Fruit fly (Drosophila melanogaster): ENCODE results near the gene CG17982.

Gene CG17982

DNA sequence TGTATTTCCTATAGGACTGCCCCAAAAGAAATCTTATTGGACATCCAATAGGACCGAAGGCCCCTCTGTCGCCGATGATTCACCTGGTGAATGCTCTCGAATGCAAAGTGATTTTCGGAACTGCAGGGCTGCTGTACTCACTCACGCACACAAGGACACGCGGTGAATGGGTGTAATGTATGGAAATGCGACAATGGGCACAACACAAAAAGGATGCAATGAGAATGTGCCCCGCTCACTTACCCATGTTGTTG, 42.9 kb downstream of the CG17982 start:
- TF ChIP-seq CG15710 (tag; optimal IDR thresholded peaks at IDR 0.05), result no peak
- no peak for TF ChIP-seq CG34367 (tag; optimal IDR thresholded peaks at IDR 0.05)
- TF ChIP-seq CG13204 (GFP tag; optimal IDR thresholded peaks at IDR 0.05), result no peak
- no peak for TF ChIP-seq CG32121 (GFP tag; IDR thresholded peaks at IDR 0.05)
- no peak for TF ChIP-seq D1 (tag; optimal IDR thresholded peaks at IDR 0.05)
- no peak for TF ChIP-seq CG10348 (GFP tag; IDR thresholded peaks at IDR 0.05)
- no peak for TF ChIP-seq CG9948 (tag; optimal IDR thresholded peaks at IDR 0.05)
- no peak for TF ChIP-seq CG8301 (tag; optimal IDR thresholded peaks at IDR 0.05)
- no peak for TF ChIP-seq CG4496 (GFP tag; IDR thresholded peaks at IDR 0.05)

DNA sequence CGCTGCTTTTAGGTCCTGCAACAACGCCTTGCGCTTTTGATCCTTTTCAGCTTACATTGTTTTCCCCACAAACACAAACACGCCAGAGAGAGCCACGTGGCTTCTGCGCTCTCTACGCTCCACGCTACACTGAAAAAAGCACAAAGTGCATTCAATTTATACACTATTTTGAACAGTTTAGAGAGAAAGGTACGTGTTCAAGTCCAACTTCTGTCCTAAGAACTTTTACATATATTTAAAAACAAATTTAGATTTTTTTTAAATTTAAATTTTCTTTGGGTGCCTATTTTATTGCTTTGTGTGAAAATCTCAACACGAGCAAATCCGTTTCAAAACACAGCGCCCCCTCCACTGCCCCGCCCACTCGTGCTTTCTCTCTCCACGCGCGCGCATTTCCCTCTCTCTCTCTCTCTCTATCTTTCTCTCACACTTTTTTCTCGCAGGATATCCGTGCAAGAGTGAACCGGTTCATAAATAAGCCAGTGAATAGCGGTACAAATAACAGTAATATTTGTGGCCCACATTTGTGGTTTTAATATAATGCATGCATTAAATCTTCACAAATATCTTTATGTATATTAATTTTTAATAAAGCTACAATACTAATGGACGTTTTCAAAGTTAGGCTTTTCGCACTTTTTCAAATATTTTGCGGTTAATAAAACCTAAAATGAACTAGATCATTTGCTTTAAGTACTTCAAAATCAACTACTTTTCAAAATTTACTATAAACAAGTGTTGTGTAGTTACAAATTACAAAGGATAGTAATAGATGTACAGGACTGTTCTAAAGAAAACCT, 43.4 kb downstream of the CG17982 start:
- TF ChIP-seq CG9948 (tag; optimal IDR thresholded peaks at IDR 0.05) (peak; percentile 81), CG12605 (GFP tag; IDR thresholded peaks at IDR 0.05) (peak; percentile 85), Snoo (tag; optimal IDR thresholded peaks at IDR 0.05) (peak; percentile 54), CG14655 (GFP tag; optimal IDR thresholded peaks at IDR 0.05) (peak; percentile 83), CG10348 (GFP tag; IDR thresholded peaks at IDR 0.05) (0 out of 2 replicates have a peak, but pooled peaks have one; percentile 24), CG13204 (GFP tag; optimal IDR thresholded peaks at IDR 0.05) (peak; percentile 46), CG34367 (tag; optimal IDR thresholded peaks at IDR 0.05) (peak; percentile 71), fd96Ca (GFP tag; IDR thresholded peaks at IDR 0.05) (peak; percentile 84), Pif1B (GFP tag; optimal IDR thresholded peaks at IDR 0.05) (peak; percentile 70), EcR (GFP tag; optimal IDR thresholded peaks at IDR 0.05) (no peak), CG17806 (tag; optimal IDR thresholded peaks at IDR 0.05) (peak; percentile 79), CG8159 (tag; optimal IDR thresholded peaks at IDR 0.05) (peak; percentile 82), CG32121 (GFP tag; IDR thresholded peaks at IDR 0.05) (peak; percentile 87), CG15710 (tag; optimal IDR thresholded peaks at IDR 0.05) (peak; percentile 77), Pif1A (GFP tag; optimal IDR thresholded peaks at IDR 0.05) (peak; percentile 78), Ets98B (GFP tag; IDR thresholded peaks at IDR 0.05) (peak; percentile 91), gl (tag; optimal IDR thresholded peaks at IDR 0.05) (peak; percentile 55), CG8301 (tag; optimal IDR thresholded peaks at IDR 0.05) (peak; percentile 75), CG4496 (GFP tag; IDR thresholded peaks at IDR 0.05) (peak; percentile 93), D1 (tag; optimal IDR thresholded peaks at IDR 0.05) (peak; percentile 34), rn (GFP tag; IDR thresholded peaks at IDR 0.05) (peak; percentile 25; the same call in 1 of the 2 replicates)

DNA sequence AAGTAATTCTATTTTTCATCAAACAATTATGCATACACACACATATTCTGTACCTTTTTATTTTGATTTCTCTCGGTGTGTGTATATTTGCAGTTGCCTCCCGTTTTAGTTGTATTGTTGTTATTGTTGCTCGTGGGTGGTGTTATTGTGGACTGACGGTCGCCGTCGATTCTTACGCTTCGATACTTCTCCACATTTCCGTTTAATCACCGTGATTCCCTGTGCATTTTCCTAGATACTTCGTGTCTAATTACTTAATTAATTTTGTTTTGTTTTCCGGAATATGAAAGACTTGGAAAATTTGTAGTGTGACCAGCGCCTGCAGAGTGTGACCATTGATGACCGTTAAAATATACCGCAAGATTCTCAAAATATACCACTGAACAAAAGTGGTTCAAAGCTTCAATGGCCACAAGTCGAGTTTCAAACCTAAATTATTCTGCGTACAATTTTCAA, 49.9 kb downstream of the CG17982 start, which contains the start of gene UbcE2H:
Gene UbcE2H (minus strand): TSS at position 343 of the 456 bp plus-strand sequence.
- TF ChIP-seq CG15710 (tag; optimal IDR thresholded peaks at IDR 0.05) (no peak), Pif1B (GFP tag; optimal IDR thresholded peaks at IDR 0.05) (peak; percentile 28), D1 (tag; optimal IDR thresholded peaks at IDR 0.05) (peak; percentile 39), Pif1A (GFP tag; optimal IDR thresholded peaks at IDR 0.05) (peak; percentile 36)

DNA sequence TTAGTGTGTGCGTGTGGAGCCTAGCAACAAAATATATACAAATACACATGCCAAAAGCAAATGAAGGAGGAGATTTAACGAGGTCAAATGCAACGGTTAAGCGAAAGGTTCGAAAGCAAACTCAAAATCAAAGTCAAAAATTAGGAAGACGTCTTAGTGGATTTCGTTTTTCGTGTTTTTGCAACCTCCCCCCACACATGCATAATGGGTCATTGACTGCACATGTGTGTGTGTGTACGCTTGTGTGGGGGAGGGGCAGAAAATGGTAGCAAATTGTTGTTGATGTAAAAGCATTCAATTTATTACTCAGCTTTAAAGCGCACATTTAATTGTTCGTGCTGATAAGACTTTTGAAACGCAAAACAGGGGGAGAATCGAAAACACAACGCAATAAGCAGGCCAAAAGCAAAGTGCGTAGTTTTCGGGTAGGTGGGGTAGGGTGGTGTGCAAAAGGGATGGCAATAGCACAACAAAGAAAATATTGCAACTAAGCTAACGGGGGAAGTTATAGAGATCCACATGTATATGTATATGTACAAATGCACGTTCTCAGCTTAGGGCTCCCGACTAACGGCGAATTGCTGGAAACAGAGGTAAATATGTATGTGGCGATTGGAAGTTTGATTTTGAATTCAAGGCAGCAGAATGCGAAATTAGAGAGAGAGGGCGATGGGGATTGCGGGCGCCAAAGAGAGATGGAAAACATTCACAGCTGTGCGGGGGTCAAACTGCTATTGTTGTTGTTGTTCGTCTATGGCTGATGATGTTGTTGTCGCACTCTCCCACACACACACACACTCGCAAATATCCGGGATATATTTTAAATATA, 50.5 kb downstream of the CG17982 start:
- TF ChIP-seq CG8159 (tag; optimal IDR thresholded peaks at IDR 0.05) (peak; percentile 35), CG9948 (tag; optimal IDR thresholded peaks at IDR 0.05) (no peak), EcR (GFP tag; optimal IDR thresholded peaks at IDR 0.05) (peak; percentile 93)

Measured in whole organism, pupa.